Worm (Caenorhabditis elegans) whole organism, L2 larva: Measurements from ENCODE around the gene F54A3.5.
"Not testable (repeated sequence)": the region's sequence is repeated elsewhere in the genome, so short reads cannot be mapped to it uniquely, and the experiment has no call there.

Source experiments
- snpc-4 ChIP-seq: fragments of 150-350 bp; optimal IDR thresholded peaks from 2 replicates; lab custom pipeline; 2014; ENCODE audit warnings: missing biosample characterization, missing genetic modification characterization
- ztf-11 ChIP-seq: sonication (generic microtip); optimal IDR thresholded peaks from 2 replicates; lab custom pipeline; 2017; ENCODE audit warnings: missing biosample characterization, missing genetic modification characterization

- not testable (repeated sequence) for TF ChIP-seq snpc-4, ztf-11 (tag; lab: Kevin White, UChicago)
Observed at ce11 chrII:2254861-2255260, 29.4 kb upstream of the F54A3.5 start, which contains the start of gene K09F6.3.
